Worm (Caenorhabditis elegans): Measurements from ENCODE around the gene F14D7.12.
"Not testable (repeated sequence)": the region's sequence is repeated elsewhere in the genome, so short reads cannot be mapped to it uniquely, and the experiment has no call there.

DNA sequence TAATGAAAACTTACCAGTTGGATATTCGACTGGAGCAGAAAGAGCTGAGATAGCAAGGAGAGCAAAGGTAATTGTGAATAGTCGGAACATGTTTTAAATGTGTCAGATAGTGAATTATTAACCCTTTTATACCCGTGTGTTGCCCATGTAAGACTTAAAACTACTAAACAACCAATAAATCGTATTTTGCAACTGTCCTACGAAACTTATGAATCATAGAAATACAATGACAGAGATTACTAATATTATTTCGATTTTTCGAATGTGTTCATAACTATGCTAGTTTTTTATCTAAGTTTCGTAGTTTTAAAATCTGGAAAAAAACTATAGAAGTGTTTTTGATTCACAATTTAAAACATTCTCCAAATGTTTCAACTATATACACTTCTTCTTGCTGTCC lies 7.0 kb downstream of the F14D7.12 start, which contains the start of gene spig-4:
- not testable (repeated sequence) for TF ChIP-seq hlh-8 (tag; optimal IDR thresholded peaks at IDR 0.05); unc-86 (tag; optimal IDR thresholded peaks at IDR 0.05); unc-3 (GFP tag; conservative IDR thresholded peaks at IDR 0.05); unc-3 (tag; optimal IDR thresholded peaks at IDR 0.05); ama-1 (optimal IDR thresholded peaks at IDR 0.05); ets-4 (tag; optimal IDR thresholded peaks at IDR 0.05); ref-2 (tag; optimal IDR thresholded peaks at IDR 0.05); K09A11.1 (tag; optimal IDR thresholded peaks at IDR 0.05; ENCODE audit: insufficient read depth); lin-11 (tag; optimal IDR thresholded peaks at IDR 0.05); ceh-30 (tag; optimal IDR thresholded peaks at IDR 0.05); pros-1 (tag; optimal IDR thresholded peaks at IDR 0.05); dve-1 (tag; optimal IDR thresholded peaks at IDR 0.05); fkh-10 (GFP tag; optimal IDR thresholded peaks at IDR 0.05); mec-3 (tag; optimal IDR thresholded peaks at IDR 0.05; ENCODE audit: borderline replicate concordance)

All from whole organism, late embryonic.